Worm (Caenorhabditis elegans): ENCODE measurements around the gene sms-3.

- TF ChIP-seq unc-62 (GFP tag; optimal IDR thresholded peaks at IDR 0.05): no peak
- TF ChIP-seq ceh-83 (GFP tag; optimal IDR thresholded peaks at IDR 0.05): no peak
These were observed 17.4 kb downstream of the sms-3 start for ce11 chrIII:1583529-1583928.

All from whole organism, mixed stage, embryonic.